Worm (Caenorhabditis elegans): Measurements from ENCODE around the gene Y6D1A.1.

The Y6D1A.1 gene

DNA sequence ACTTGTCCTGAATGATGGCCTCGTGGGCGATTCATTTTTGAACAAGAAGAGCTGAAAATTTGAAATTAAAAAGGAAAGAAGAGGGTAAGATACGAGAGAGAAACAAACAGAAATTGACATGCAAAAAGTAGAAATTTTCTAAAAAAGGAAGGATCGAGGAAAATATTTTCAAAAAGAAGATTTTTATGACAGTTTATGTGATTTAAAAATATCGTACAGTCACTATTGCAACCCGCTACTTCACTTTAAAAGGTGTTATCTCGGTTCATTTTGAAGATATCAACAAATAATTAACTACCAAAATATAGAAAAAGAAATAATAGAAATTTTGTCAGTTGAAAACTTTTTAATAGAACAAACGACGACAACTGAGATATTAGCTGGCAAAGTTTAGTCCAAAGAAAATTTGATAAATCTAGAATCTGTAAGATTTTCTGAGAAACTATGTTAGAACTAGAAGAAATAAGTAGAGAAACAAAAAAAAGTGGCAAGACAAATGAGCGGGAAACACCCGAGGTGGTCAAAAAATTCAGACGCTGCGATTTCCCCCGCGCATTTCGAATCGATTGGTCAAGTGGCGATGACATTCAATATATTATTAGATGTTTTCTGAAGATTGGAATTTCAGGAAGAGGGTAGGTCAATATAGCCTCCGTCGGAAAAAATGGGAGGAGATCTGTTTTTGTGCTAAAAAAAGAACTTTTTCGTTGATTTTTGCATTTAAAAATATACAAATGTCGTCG lies at the start of gene Y6D1A.1:
Gene Y6D1A.1, minus strand, starts transcription at position 51 of the 743 bp plus-strand sequence.
- TF ChIP-seq lin-39 (tag; optimal IDR thresholded peaks at IDR 0.05): no peak

- TF ChIP-seq mml-1 (tag; optimal IDR thresholded peaks at IDR 0.05): no peak
- TF ChIP-seq nhr-76 (tag; optimal IDR thresholded peaks at IDR 0.05): no peak
- no peak for TF ChIP-seq nhr-11 (tag; optimal IDR thresholded peaks at IDR 0.05)
- no peak for TF ChIP-seq R02D3.7 (tag; optimal IDR thresholded peaks at IDR 0.05)
Observed at ce11 chrII:11868893-11869292, 45.5 kb upstream of the Y6D1A.1 start.

- TF ChIP-seq fkh-10 (GFP tag; optimal IDR thresholded peaks at IDR 0.05) (no peak), nhr-77 (tag; optimal IDR thresholded peaks at IDR 0.05) (no peak), mdl-1 (tag; optimal IDR thresholded peaks at IDR 0.05) (no peak), hmg-11 (tag; optimal IDR thresholded peaks at IDR 0.05) (no peak), ceh-82 (tag; optimal IDR thresholded peaks at IDR 0.05) (no peak), nhr-25 (tag; optimal IDR thresholded peaks at IDR 0.05) (no peak), R02D3.7 (tag; optimal IDR thresholded peaks at IDR 0.05) (no peak), ceh-9 (tag; optimal IDR thresholded peaks at IDR 0.05) (no peak), pqm-1 (tag; optimal IDR thresholded peaks at IDR 0.05) (no peak), lsy-12 (tag; optimal IDR thresholded peaks at IDR 0.05) (no peak), nhr-11 (tag; optimal IDR thresholded peaks at IDR 0.05) (no peak), egl-5 (tag; optimal IDR thresholded peaks at IDR 0.05) (no peak), mml-1 (tag; optimal IDR thresholded peaks at IDR 0.05) (no peak), zag-1 (tag; optimal IDR thresholded peaks at IDR 0.05) (no peak), jun-1 (tag; optimal IDR thresholded peaks at IDR 0.05) (no peak)
Observed at ce11 chrII:11868234-11868633, 44.8 kb upstream of the Y6D1A.1 start, which contains the start of gene col-84. TSS of gene col-84 (plus strand) at chrII:11868534.

DNA sequence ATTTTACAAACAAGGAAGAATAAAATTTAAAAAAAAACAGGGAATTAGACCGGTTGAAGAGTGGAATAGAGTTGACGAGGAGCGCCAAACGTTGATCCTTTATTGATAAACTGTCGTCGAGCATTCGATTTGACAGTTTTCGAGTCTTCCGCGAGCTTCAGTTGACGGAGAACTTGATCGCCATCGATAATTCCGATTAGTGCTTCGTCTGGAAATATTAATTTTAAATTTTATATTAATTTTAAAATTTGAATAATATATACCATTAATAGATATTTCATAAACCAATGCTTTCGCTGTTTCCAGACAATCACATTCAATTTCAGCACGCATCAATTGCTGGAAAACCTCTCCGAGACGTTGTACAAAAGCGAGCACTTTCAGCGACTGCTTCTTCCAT lies 42.2 kb upstream of the Y6D1A.1 start, which contains the start of gene K12D12.4:
Gene K12D12.4, minus strand, starts transcription at position 101 of the 400 bp plus-strand sequence.
- no peak for TF ChIP-seq nhr-25 (tag; optimal IDR thresholded peaks at IDR 0.05)
- no peak for TF ChIP-seq nhr-23 (tag; optimal IDR thresholded peaks at IDR 0.05)
- TF ChIP-seq mdl-1 (tag; optimal IDR thresholded peaks at IDR 0.05): no peak
- TF ChIP-seq ceh-16 (tag; optimal IDR thresholded peaks at IDR 0.05): no peak
- no peak for TF ChIP-seq R02D3.7 (tag; optimal IDR thresholded peaks at IDR 0.05)
- TF ChIP-seq nfya-1 (tag; optimal IDR thresholded peaks at IDR 0.05; ENCODE audit: insufficient read depth): no peak
- no peak for TF ChIP-seq eor-1 (tag; optimal IDR thresholded peaks at IDR 0.05)
- no peak for TF ChIP-seq unc-39 (tag; optimal IDR thresholded peaks at IDR 0.05)
- no peak for TF ChIP-seq jun-1 (tag; optimal IDR thresholded peaks at IDR 0.05)
- TF ChIP-seq pha-4 (tag; optimal IDR thresholded peaks at IDR 0.05): no peak
- TF ChIP-seq fos-1 (tag; optimal IDR thresholded peaks at IDR 0.05): no peak
- TF ChIP-seq mml-1 (tag; optimal IDR thresholded peaks at IDR 0.05): no peak

ce11 chrII:11860623-11861079 lies 37.2 kb upstream of the Y6D1A.1 start, which contains the start of gene K12D12.5:
TSS of gene K12D12.5 (plus strand) at chrII:11861029.
- TF ChIP-seq mdl-1 (tag; optimal IDR thresholded peaks at IDR 0.05) (no peak), tbx-2 (tag; optimal IDR thresholded peaks at IDR 0.05) (no peak), elt-1 (tag; optimal IDR thresholded peaks at IDR 0.05) (no peak), ceh-28 (tag; optimal IDR thresholded peaks at IDR 0.05) (no peak), lin-15B (tag; optimal IDR thresholded peaks at IDR 0.05) (no peak), aly-2 (tag; optimal IDR thresholded peaks at IDR 0.05) (no peak), eor-1 (tag; optimal IDR thresholded peaks at IDR 0.05) (no peak), elt-3 (tag; optimal IDR thresholded peaks at IDR 0.05) (no peak), nhr-23 (tag; optimal IDR thresholded peaks at IDR 0.05) (no peak), daf-12 (tag; optimal IDR thresholded peaks at IDR 0.05) (no peak), ceh-82 (tag; optimal IDR thresholded peaks at IDR 0.05) (no peak), ceh-16 (tag; optimal IDR thresholded peaks at IDR 0.05) (no peak), fkh-10 (GFP tag; optimal IDR thresholded peaks at IDR 0.05) (no peak), nhr-43 (tag; optimal IDR thresholded peaks at IDR 0.05; ENCODE audit: poor library complexity, severe bottlenecking) (no peak), hmg-11 (tag; optimal IDR thresholded peaks at IDR 0.05) (no peak)

All from whole organism, L3 larva.